Fruit fly (Drosophila melanogaster) whole organism, pupa: ENCODE measurements around the gene L2HGDH.

Experiments
- CG12605 ChIP-seq: fragments of 200-800 bp; sonication (Bioruptor generic); IDR thresholded peaks from 2 replicates; pipeline ENCODE4 v1.3.6; 2022; ENCODE audit warnings: missing biosample characterization, missing genetic modification characterization
- CG17806 ChIP-seq: fragments of 200-800 bp; sonication (Bioruptor generic); optimal IDR thresholded peaks from 2 replicates; lab custom pipeline; 2018; ENCODE audit warnings: missing biosample characterization, mild to moderate bottlenecking, missing genetic modification characterization, moderate library complexity
- CG4496 ChIP-seq: fragments of 200-800 bp; sonication (Bioruptor generic); IDR thresholded peaks from 3 replicates; pipeline ENCODE4 v1.3.6; 2022; ENCODE audit warnings: missing biosample characterization, missing genetic modification characterization
- CG8159 ChIP-seq: fragments of 200-800 bp; sonication (Bioruptor generic); optimal IDR thresholded peaks from 3 replicates; lab custom pipeline; 2018; ENCODE audit warnings: missing biosample characterization, mild to moderate bottlenecking, missing genetic modification characterization, moderate library complexity
- CG9948 ChIP-seq: fragments of 200-800 bp; sonication (Bioruptor generic); optimal IDR thresholded peaks from 2 replicates; lab custom pipeline; 2018; ENCODE audit warnings: missing biosample characterization, mild to moderate bottlenecking, missing genetic modification characterization, moderate library complexity
- D1 ChIP-seq: fragments of 200-800 bp; sonication (Bioruptor generic); optimal IDR thresholded peaks from 2 replicates; lab custom pipeline; 2018; ENCODE audit warnings: missing biosample characterization, mild to moderate bottlenecking, missing genetic modification characterization, moderate library complexity
- EcR ChIP-seq: fragments of 200-800 bp; sonication (Bioruptor generic); optimal IDR thresholded peaks from 3 replicates; lab custom pipeline; 2019; ENCODE audit warnings: missing biosample characterization, missing genetic modification characterization, mild to moderate bottlenecking, moderate library complexity, missing genetic modification reagents
- Pif1B ChIP-seq: fragments of 200-800 bp; sonication (Bioruptor generic); optimal IDR thresholded peaks from 3 replicates; lab custom pipeline; 2016; ENCODE audit warnings: missing biosample characterization, missing genetic modification characterization
- Snoo ChIP-seq: fragments of 200-800 bp; sonication (Bioruptor generic); optimal IDR thresholded peaks from 3 replicates; lab custom pipeline; 2017; ENCODE audit warnings: missing biosample characterization, mild to moderate bottlenecking, missing genetic modification characterization, inconsistent platforms
- gl ChIP-seq: fragments of 200-800 bp; sonication (Bioruptor generic); optimal IDR thresholded peaks from 2 replicates; lab custom pipeline; 2018; ENCODE audit warnings: missing biosample characterization, mild to moderate bottlenecking, missing genetic modification characterization
- rn ChIP-seq: fragments of 200-800 bp; sonication (Bioruptor generic); IDR thresholded peaks from 2 replicates; pipeline ENCODE4 v1.3.6; 2022; ENCODE audit warnings: missing biosample characterization, missing genetic modification characterization

dm6 chr2L:18957142-18957674 lies 17.0 kb downstream of the L2HGDH start, which contains the start of gene Bhmt:
- TF ChIP-seq CG8159 (tag; lab: Kevin White, UChicago) (peak; percentile 91), CG4496 (GFP tag; lab: Robert Waterston, UW) (peak; percentile 90), CG12605 (GFP tag; lab: Robert Waterston, UW) (peak; percentile 76), Snoo (tag; lab: Kevin White, UChicago) (peak; percentile 88), rn (peak; percentile 69; the same call in 1 of the 2 replicates), EcR (GFP tag; lab: Kevin White, UChicago) (peak; percentile 90), CG9948 (tag; lab: Kevin White, UChicago) (peak; percentile 77), CG17806 (tag; lab: Kevin White, UChicago) (peak; percentile 87), D1 (peak; percentile 59), Pif1B (GFP tag; lab: Kevin White, UChicago) (peak; percentile 85), gl (tag; lab: Kevin White, UChicago) (peak; percentile 73)
